Worm (Caenorhabditis elegans) whole organism, young adult: ENCODE data around the gene aak-2.

Experiments
- C06A6.2 ChIP-seq: fragments of 200-800 bp; sonication (Bioruptor generic); conservative IDR thresholded peaks from 2 replicates; pipeline ENCODE4 v1.3.6; 2022; ENCODE audit warnings: missing genetic modification characterization, missing compliant biosample characterization
- F10E7.11 ChIP-seq: sonication (generic microtip); optimal IDR thresholded peaks from 2 replicates; lab custom pipeline; 2017; ENCODE audit warnings: mild to moderate bottlenecking, missing genetic modification characterization, moderate library complexity, missing compliant biosample characterization
- F22D6.2 ChIP-seq: sonication (generic microtip); optimal IDR thresholded peaks from 2 replicates; lab custom pipeline; 2016; ENCODE audit warnings: mild to moderate bottlenecking, missing genetic modification characterization, missing compliant biosample characterization
- F23B12.7 ChIP-seq: sonication (generic microtip); optimal IDR thresholded peaks from 2 replicates; lab custom pipeline; 2017; ENCODE audit warnings: missing genetic modification characterization, mild to moderate bottlenecking, missing compliant biosample characterization, antibody characterized with exemption, moderate library complexity; ENCODE audit not compliant: insufficient read depth
- F39B2.1 ChIP-seq: fragments of 200-800 bp; sonication (Bioruptor generic); IDR thresholded peaks from 2 replicates; pipeline ENCODE4 v1.3.6; 2022; ENCODE audit warnings: missing genetic modification reagents, missing genetic modification characterization, missing compliant biosample characterization
- F49E8.2 ChIP-seq: sonication (generic microtip); optimal IDR thresholded peaks from 3 replicates; lab custom pipeline; 2017; ENCODE audit warnings: missing genetic modification characterization, mild to moderate bottlenecking, missing compliant biosample characterization, antibody characterized with exemption, moderate library complexity; ENCODE audit not compliant: insufficient read depth
- F57C9.4 ChIP-seq: sonication (generic microtip); optimal IDR thresholded peaks from 2 replicates; lab custom pipeline; 2017; ENCODE audit warnings: mild to moderate bottlenecking, missing genetic modification characterization, missing compliant biosample characterization
- T26A5.8 ChIP-seq: sonication (generic microtip); optimal IDR thresholded peaks from 2 replicates; lab custom pipeline; 2016; ENCODE audit warnings: missing genetic modification characterization, missing compliant biosample characterization
- akir-1 ChIP-seq: fragments of 200-800 bp; sonication (Bioruptor generic); optimal IDR thresholded peaks from 2 replicates; lab custom pipeline; 2018; ENCODE audit warnings: mild to moderate bottlenecking, missing genetic modification characterization, moderate library complexity, missing compliant biosample characterization
- aptf-2 ChIP-seq: fragments of 200-800 bp; sonication (Bioruptor generic); conservative IDR thresholded peaks from 2 replicates; pipeline ENCODE4 v1.3.6; 2022; ENCODE audit warnings: missing genetic modification reagents, missing genetic modification characterization, missing compliant biosample characterization
- atf-7 ChIP-seq: sonication (generic microtip); optimal IDR thresholded peaks from 2 replicates; lab custom pipeline; 2017; ENCODE audit warnings: mild to moderate bottlenecking, missing genetic modification characterization, missing compliant biosample characterization
- ccch-3 ChIP-seq: fragments of 200-800 bp; sonication (Bioruptor generic); optimal IDR thresholded peaks from 2 replicates; lab custom pipeline; 2018; ENCODE audit warnings: mild to moderate bottlenecking, missing genetic modification characterization, missing compliant biosample characterization
- ceh-40 ChIP-seq: fragments of 200-800 bp; sonication (Bioruptor generic); IDR thresholded peaks from 2 replicates; pipeline ENCODE4 v1.3.6; 2022; ENCODE audit warnings: missing genetic modification characterization, missing compliant biosample characterization
- ceh-58 ChIP-seq: fragments of 200-800 bp; sonication (Bioruptor generic); IDR thresholded peaks from 2 replicates; pipeline ENCODE4 v1.3.6; 2022; ENCODE audit warnings: missing genetic modification characterization, missing compliant biosample characterization
- chd-7 ChIP-seq: sonication (generic microtip); optimal IDR thresholded peaks from 2 replicates; lab custom pipeline; 2016; ENCODE audit warnings: mild to moderate bottlenecking, missing genetic modification characterization, moderate library complexity, missing compliant biosample characterization
- die-1 ChIP-seq: sonication (generic microtip); optimal IDR thresholded peaks from 2 replicates; lab custom pipeline; 2016; ENCODE audit warnings: missing genotype, mild to moderate bottlenecking, missing genetic modification characterization, missing compliant biosample characterization
- dpl-1 ChIP-seq: fragments of 150-350 bp; optimal IDR thresholded peaks from 2 replicates; lab custom pipeline; 2014; ENCODE audit warnings: missing biosample characterization, missing genetic modification reagents, missing genetic modification characterization
- efl-1 ChIP-seq: fragments of 150-350 bp; optimal IDR thresholded peaks from 2 replicates; lab custom pipeline; 2014; ENCODE audit warnings: missing biosample characterization, missing genetic modification reagents, missing genetic modification characterization
- ets-4 ChIP-seq: fragments of 200-800 bp; sonication (Bioruptor generic); optimal IDR thresholded peaks from 2 replicates; lab custom pipeline; 2018; ENCODE audit warnings: mild to moderate bottlenecking, missing genetic modification characterization, missing compliant biosample characterization
- gei-17 ChIP-seq: fragments of 200-800 bp; sonication (Bioruptor generic); optimal IDR thresholded peaks from 2 replicates; lab custom pipeline; 2018; ENCODE audit warnings: mild to moderate bottlenecking, missing genetic modification characterization, missing compliant biosample characterization
- hlh-26 ChIP-seq: fragments of 200-800 bp; sonication (Bioruptor generic); conservative IDR thresholded peaks from 2 replicates; pipeline ENCODE4 v1.3.6; 2022; ENCODE audit warnings: missing genetic modification reagents, missing genetic modification characterization, missing compliant biosample characterization
- lin-40 ChIP-seq: sonication (generic microtip); optimal IDR thresholded peaks from 2 replicates; lab custom pipeline; 2016; ENCODE audit warnings: missing genetic modification characterization, mild to moderate bottlenecking, missing compliant biosample characterization, missing genotype, missing genetic modification reagents
- lin-54 ChIP-seq: fragments of 200-800 bp; sonication (Bioruptor generic); optimal IDR thresholded peaks from 2 replicates; lab custom pipeline; 2018; ENCODE audit warnings: mild to moderate bottlenecking, missing genetic modification characterization, missing compliant biosample characterization
- lsl-1 ChIP-seq: fragments of 200-800 bp; sonication (Bioruptor generic); optimal IDR thresholded peaks from 2 replicates; lab custom pipeline; 2018; ENCODE audit warnings: mild to moderate bottlenecking, missing genetic modification characterization, moderate library complexity, missing compliant biosample characterization
- lsy-27 ChIP-seq: sonication (generic microtip); optimal IDR thresholded peaks from 2 replicates; lab custom pipeline; 2017; ENCODE audit warnings: missing genetic modification characterization, mild to moderate bottlenecking, missing compliant biosample characterization, antibody characterized with exemption, missing genotype, borderline replicate concordance; ENCODE audit not compliant: insufficient read depth
- nfyb-1 ChIP-seq: fragments of 200-800 bp; sonication (Bioruptor generic); IDR thresholded peaks from 2 replicates; pipeline ENCODE4 v1.3.6; 2022; ENCODE audit warnings: missing genetic modification reagents, missing genetic modification characterization, missing compliant biosample characterization
- pbrm-1 ChIP-seq: fragments of 200-800 bp; sonication (Bioruptor generic); IDR thresholded peaks from 2 replicates; pipeline ENCODE4 v1.3.6; 2022; ENCODE audit warnings: missing genetic modification reagents, missing genetic modification characterization, missing compliant biosample characterization
- rec-8 ChIP-seq, 2 experiments: sonication (generic microtip); optimal IDR thresholded peaks; 2 replicates each; lab custom pipeline; 2016; ENCODE audit warnings: mild to moderate bottlenecking in 2 of 2, missing genetic modification characterization in 2 of 2, missing genetic modification reagents in 2 of 2, missing genotype in 2 of 2, missing biosample characterization in 1 of 2, missing compliant biosample characterization in 1 of 2, moderate library complexity in 1 of 2
- rpc-1 ChIP-seq, 2 experiments: fragments of 150-350 bp in 1 of 2; sonication (generic microtip) in 1 of 2; optimal IDR thresholded peaks; 2 replicates each; lab custom pipeline; 2014 to 2018; ENCODE audit warnings: missing biosample characterization in 1 of 2, missing genetic modification characterization in 1 of 2, missing genetic modification reagents in 1 of 2, missing genotype in 1 of 2
- tbx-9 ChIP-seq: sonication (generic microtip); optimal IDR thresholded peaks from 2 replicates; lab custom pipeline; 2016; ENCODE audit warnings: borderline replicate concordance, missing genetic modification characterization, inconsistent platforms, missing compliant biosample characterization
- tlf-1 ChIP-seq: fragments of 200-800 bp; sonication (Bioruptor generic); optimal IDR thresholded peaks from 2 replicates; lab custom pipeline; 2018; ENCODE audit warnings: mild to moderate bottlenecking, missing genetic modification characterization, missing compliant biosample characterization
- unc-62 ChIP-seq: fragments of 150-350 bp; optimal IDR thresholded peaks from 2 replicates; lab custom pipeline; 2014; ENCODE audit warnings: missing biosample characterization, missing genetic modification reagents, missing genetic modification characterization
- zim-3 ChIP-seq: sonication (generic microtip); optimal IDR thresholded peaks from 2 replicates; lab custom pipeline; 2017; ENCODE audit warnings: mild to moderate bottlenecking, missing genetic modification characterization, moderate library complexity, missing compliant biosample characterization
- ztf-22 ChIP-seq: fragments of 200-800 bp; sonication (Bioruptor generic); optimal IDR thresholded peaks from 2 replicates; lab custom pipeline; 2018; ENCODE audit warnings: mild to moderate bottlenecking, missing genetic modification characterization, moderate library complexity, missing compliant biosample characterization
- ztf-28 ChIP-seq: fragments of 200-800 bp; sonication (Bioruptor generic); IDR thresholded peaks from 2 replicates; pipeline ENCODE4 v1.3.6; 2022; ENCODE audit warnings: missing genetic modification reagents, missing genetic modification characterization, missing compliant biosample characterization
- ztf-6 ChIP-seq: fragments of 200-800 bp; sonication (Bioruptor generic); IDR thresholded peaks from 2 replicates; pipeline ENCODE4 v1.3.6; 2022; ENCODE audit warnings: missing genetic modification reagents, missing genetic modification characterization, missing compliant biosample characterization

The aak-2 gene

DNA sequence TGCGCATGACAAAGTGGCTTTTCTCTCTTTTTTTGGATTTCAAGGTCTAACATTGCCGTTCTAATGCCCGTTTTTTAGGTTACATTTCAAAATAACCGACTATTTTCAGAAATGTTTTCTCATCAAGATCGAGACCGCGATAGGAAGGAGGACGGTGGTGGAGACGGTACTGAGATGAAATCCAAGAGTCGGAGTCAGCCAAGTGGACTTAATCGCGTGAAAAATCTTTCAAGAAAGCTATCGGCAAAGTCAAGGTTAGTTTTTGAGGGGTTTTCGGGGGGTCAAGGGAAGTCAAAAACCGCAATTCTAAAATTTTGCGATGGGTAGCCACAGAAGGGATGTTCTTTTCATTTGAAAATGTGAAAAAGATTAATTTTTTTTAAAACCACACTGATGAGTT lies at the start of gene aak-2:
Gene aak-2 (plus strand): TSS at position 110 of the 400 bp plus-strand sequence.
- TF ChIP-seq atf-7 (tag; lab: Kevin White, UChicago) (no peak), zim-3 (tag; lab: Kevin White, UChicago) (no peak)

DNA sequence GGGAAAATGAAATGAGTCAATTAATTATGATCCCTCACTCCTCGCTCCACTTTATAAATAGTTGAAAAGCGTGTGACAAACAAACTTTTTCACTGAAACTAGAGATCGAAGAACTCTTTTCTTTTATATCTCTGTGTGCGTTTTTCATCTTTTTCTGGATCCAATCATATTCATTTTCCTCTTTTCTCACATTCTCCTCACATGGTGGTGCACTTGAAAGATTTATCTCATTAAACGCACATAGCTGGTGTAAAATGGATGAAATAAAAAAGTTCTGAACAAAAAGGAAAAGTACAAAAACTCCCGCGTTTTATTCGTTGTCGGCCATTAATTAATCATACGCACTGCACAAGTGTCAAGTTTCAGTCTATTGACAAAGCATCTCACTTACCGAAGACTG lies 43.7 kb upstream of the aak-2 start:
- no peak for TF ChIP-seq lin-40 (tag; lab: Kevin White, UChicago)
- no peak for TF ChIP-seq F39B2.1 (GFP tag; lab: Robert Waterston, UW)
- no peak for TF ChIP-seq pbrm-1 (GFP tag; lab: Robert Waterston, UW)
- no peak for TF ChIP-seq die-1 (tag; lab: Kevin White, UChicago)
- TF ChIP-seq akir-1 (GFP tag; lab: Kevin White, UChicago), result no peak
- no peak for TF ChIP-seq ets-4 (GFP tag; lab: Kevin White, UChicago)
- no peak for TF ChIP-seq tbx-9 (tag; lab: Kevin White, UChicago)
- no peak for TF ChIP-seq ztf-28
- no peak for TF ChIP-seq chd-7 (tag; lab: Kevin White, UChicago)
- no peak for TF ChIP-seq rpc-1 (optimal IDR thresholded peaks at IDR 0.05; lab: Kevin White, UChicago)
- no peak for TF ChIP-seq rpc-1 (tag; optimal IDR thresholded peaks at IDR 0.05; lab: Kevin White, UChicago)
- no peak for TF ChIP-seq F22D6.2 (tag; lab: Kevin White, UChicago)
- no peak for TF ChIP-seq gei-17 (GFP tag; lab: Kevin White, UChicago)
- TF ChIP-seq ztf-6 (GFP tag; lab: Robert Waterston, UW), result no peak
- no peak for TF ChIP-seq nfyb-1 (GFP tag; lab: Robert Waterston, UW)
- TF ChIP-seq lsl-1 (GFP tag; lab: Kevin White, UChicago), result no peak
- TF ChIP-seq efl-1 (GFP tag; lab: Kevin White, UChicago), result no peak
- TF ChIP-seq, all 124 proteins: peak for 0

DNA sequence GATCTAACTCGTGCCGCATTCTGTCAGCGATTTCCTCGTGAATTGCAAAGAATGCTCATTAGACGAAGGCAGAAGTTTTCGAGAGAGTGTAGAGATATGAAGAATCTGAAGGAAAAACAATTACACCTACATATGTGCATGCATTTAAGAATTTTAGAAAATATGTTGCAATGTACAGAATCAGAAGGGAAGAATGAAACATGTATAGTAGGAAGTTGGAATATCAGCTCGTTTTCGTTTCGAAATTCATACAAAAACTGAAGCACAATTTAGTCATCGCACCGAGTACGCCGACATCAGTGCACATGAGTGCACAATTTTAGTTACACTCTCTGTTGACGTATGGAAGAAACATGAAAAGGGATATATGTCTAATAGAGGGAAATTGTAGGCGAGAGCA lies 41.4 kb upstream of the aak-2 start, which contains the start of gene C10E2.5:
Gene C10E2.5 (minus strand): TSS at position 101 of the 400 bp plus-strand sequence.
- TF ChIP-seq ztf-22 (GFP tag; lab: Kevin White, UChicago), result no peak
- TF ChIP-seq lin-54 (GFP tag; lab: Kevin White, UChicago), result no peak
- no peak for TF ChIP-seq C06A6.2
- no peak for TF ChIP-seq F49E8.2
- no peak for TF ChIP-seq ceh-40
- TF ChIP-seq ceh-58, result no peak
- TF ChIP-seq unc-62 (GFP tag; lab: Kevin White, UChicago), result no peak
- TF ChIP-seq aptf-2 (GFP tag; lab: Robert Waterston, UW), result no peak
- TF ChIP-seq akir-1 (GFP tag; lab: Kevin White, UChicago), result no peak
- TF ChIP-seq F10E7.11 (tag; lab: Kevin White, UChicago), result no peak

DNA sequence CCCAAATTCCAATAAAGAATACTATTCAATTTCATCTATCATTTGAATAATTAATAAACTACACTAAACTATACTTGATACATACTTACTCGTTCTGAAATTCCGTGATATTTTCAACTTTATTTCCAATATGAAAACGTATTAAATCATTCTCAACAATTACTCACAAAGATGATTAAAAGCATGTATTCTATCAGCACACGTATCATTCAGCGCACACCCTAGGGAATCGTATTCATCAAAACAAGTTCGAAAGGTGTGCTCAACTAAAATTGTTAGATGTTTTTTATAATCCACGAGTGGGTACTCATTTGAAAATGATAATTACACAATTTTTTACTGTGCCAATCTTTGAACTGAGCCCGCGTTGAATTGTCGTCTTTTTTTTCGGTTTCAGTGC lies 33.4 kb upstream of the aak-2 start, which contains the start of gene C10E2.1:
Gene C10E2.1 (plus strand): TSS at position 301 of the 400 bp plus-strand sequence.
- TF ChIP-seq F22D6.2 (tag; lab: Kevin White, UChicago) (no peak), hlh-26 (GFP tag; lab: Robert Waterston, UW) (no peak), C06A6.2 (no peak), rec-8 (tag; optimal IDR thresholded peaks at IDR 0.05; lab: Kevin White, UChicago) (no peak), T26A5.8 (tag; lab: Kevin White, UChicago) (no peak), tlf-1 (GFP tag; lab: Kevin White, UChicago) (no peak), F57C9.4 (tag; lab: Kevin White, UChicago) (no peak), lsy-27 (no peak), ccch-3 (GFP tag; lab: Kevin White, UChicago) (no peak), F23B12.7 (tag; lab: Kevin White, UChicago) (no peak), dpl-1 (GFP tag; lab: Kevin White, UChicago) (no peak)
- TF ChIP-seq, all 124 proteins: peak for 0
